Worm (Caenorhabditis elegans) whole organism, L1 larva: ENCODE data around the gene sel-2.

Source experiments
- C16A3.4 ChIP-seq: fragments of 150-350 bp; optimal IDR thresholded peaks from 2 replicates; lab custom pipeline; 2014; ENCODE audit warnings: missing biosample characterization, missing genetic modification characterization
- C34B4.2 ChIP-seq: sonication (generic microtip); optimal IDR thresholded peaks from 2 replicates; lab custom pipeline; 2017; ENCODE audit warnings: mild to moderate bottlenecking, missing genetic modification characterization, missing compliant biosample characterization
- aha-1 ChIP-seq: fragments of 150-350 bp; optimal IDR thresholded peaks from 2 replicates; lab custom pipeline; 2014; ENCODE audit warnings: missing biosample characterization, missing genetic modification characterization
- blmp-1 ChIP-seq: fragments of 150-350 bp; optimal IDR thresholded peaks from 2 replicates; lab custom pipeline; 2014; ENCODE audit warnings: missing biosample characterization, missing genetic modification characterization
- ces-1 ChIP-seq: fragments of 150-350 bp; optimal IDR thresholded peaks from 2 replicates; lab custom pipeline; 2014; ENCODE audit warnings: missing biosample characterization, missing genetic modification reagents, missing genetic modification characterization
- dsc-1 ChIP-seq: sonication (generic microtip); optimal IDR thresholded peaks from 2 replicates; lab custom pipeline; 2016; ENCODE audit warnings: mild to moderate bottlenecking, missing genetic modification characterization, missing compliant biosample characterization
- efl-1 ChIP-seq, 4 experiments: fragments of 150-350 bp; optimal IDR thresholded peaks in 3 of 4; peaks in 1 of 4; 1 replicate in 1 of 4; 2 replicates in 3 of 4; lab custom pipeline; 2014; ENCODE audit warnings: missing biosample characterization in 2 of 4, missing genetic modification characterization in 2 of 4, missing genetic modification reagents in 2 of 4
- egl-27 ChIP-seq, 2 experiments: fragments of 150-350 bp in 1 of 2; sonication (generic microtip); optimal IDR thresholded peaks; 3 replicates each; lab custom pipeline; 2017 to 2018; ENCODE audit warnings: missing biosample characterization in 2 of 2, missing genetic modification characterization in 2 of 2, missing genetic modification reagents in 2 of 2
- elt-3 ChIP-seq, 6 experiments: fragments of 150-350 bp in 1 of 6; sonication (generic microtip); optimal IDR thresholded peaks; 2 replicates each; lab custom pipeline; 2017 to 2018; ENCODE audit warnings: missing biosample characterization in 6 of 6, missing genetic modification characterization in 6 of 6, inconsistent platforms in 1 of 6
- ets-5 ChIP-seq: fragments of 200-800 bp; sonication (Bioruptor generic); IDR thresholded peaks from 2 replicates; pipeline ENCODE4 v1.3.6; 2022; ENCODE audit warnings: missing genetic modification characterization, missing compliant biosample characterization
- fkh-10 ChIP-seq: sonication (generic microtip); optimal IDR thresholded peaks from 2 replicates; lab custom pipeline; 2017; ENCODE audit warnings: missing biosample characterization, missing genetic modification reagents, missing genetic modification characterization
- fkh-4 ChIP-seq: sonication (generic microtip); optimal IDR thresholded peaks from 2 replicates; lab custom pipeline; 2016; ENCODE audit warnings: missing compliant biosample characterization, missing genetic modification characterization, borderline replicate concordance
- fos-1 ChIP-seq: fragments of 150-350 bp; optimal IDR thresholded peaks from 2 replicates; lab custom pipeline; 2014; ENCODE audit warnings: missing biosample characterization, missing genetic modification characterization
- grh-1 ChIP-seq: fragments of 200-800 bp; sonication (Bioruptor generic); IDR thresholded peaks from 2 replicates; pipeline ENCODE4 v1.3.6; 2022; ENCODE audit warnings: missing genetic modification reagents, missing genetic modification characterization, missing compliant biosample characterization
- isw-1 ChIP-seq: fragments of 200-800 bp; sonication (Bioruptor generic); IDR thresholded peaks from 2 replicates; pipeline ENCODE4 v1.3.6; 2022; ENCODE audit warnings: missing genetic modification characterization, missing compliant biosample characterization
- jun-1 ChIP-seq: fragments of 150-350 bp; optimal IDR thresholded peaks from 2 replicates; lab custom pipeline; 2014; ENCODE audit warnings: missing biosample characterization, missing genetic modification reagents, missing genetic modification characterization
- lin-14 ChIP-seq: fragments of 200-800 bp; sonication (Bioruptor generic); optimal IDR thresholded peaks from 2 replicates; lab custom pipeline; 2018; ENCODE audit warnings: mild to moderate bottlenecking, missing genetic modification characterization, moderate library complexity, missing compliant biosample characterization
- lin-35 ChIP-seq, 2 experiments: fragments of 150-350 bp; optimal IDR thresholded peaks; 2 replicates each; lab custom pipeline; 2014; ENCODE audit warnings: missing biosample characterization in 2 of 2, missing genetic modification characterization in 2 of 2, missing genetic modification reagents in 2 of 2
- lin-39 ChIP-seq: fragments of 150-350 bp; optimal IDR thresholded peaks from 2 replicates; lab custom pipeline; 2014; ENCODE audit warnings: missing biosample characterization, missing genetic modification reagents, missing genetic modification characterization
- lsy-2 ChIP-seq, 2 experiments: fragments of 150-350 bp; optimal IDR thresholded peaks; 2 replicates each; lab custom pipeline; 2014; ENCODE audit warnings: missing biosample characterization in 2 of 2, missing genetic modification characterization in 2 of 2
- mab-9 ChIP-seq: fragments of 200-800 bp; sonication (Bioruptor generic); IDR thresholded peaks from 2 replicates; pipeline ENCODE4 v1.3.6; 2022; ENCODE audit warnings: missing genetic modification reagents, missing genetic modification characterization, missing compliant biosample characterization
- mdl-1 ChIP-seq, 2 experiments: fragments of 150-350 bp; optimal IDR thresholded peaks; 2 replicates each; lab custom pipeline; 2014 to 2017; ENCODE audit warnings: missing biosample characterization in 2 of 2, missing genetic modification characterization in 2 of 2, inconsistent platforms in 1 of 2
- nhr-19 ChIP-seq: fragments of 200-800 bp; sonication (Bioruptor generic); conservative IDR thresholded peaks from 2 replicates; pipeline ENCODE4 v1.3.6; 2022; ENCODE audit warnings: missing genetic modification characterization, missing compliant biosample characterization
- nhr-20 ChIP-seq: sonication (generic microtip); optimal IDR thresholded peaks from 2 replicates; lab custom pipeline; 2016; ENCODE audit warnings: mild to moderate bottlenecking, missing genetic modification characterization, missing compliant biosample characterization
- nhr-28 ChIP-seq: fragments of 150-350 bp; optimal IDR thresholded peaks from 2 replicates; lab custom pipeline; 2014; ENCODE audit warnings: missing biosample characterization, missing genetic modification characterization
- nhr-71 ChIP-seq: sonication (generic microtip); optimal IDR thresholded peaks from 2 replicates; lab custom pipeline; 2016; ENCODE audit warnings: mild to moderate bottlenecking, missing genetic modification characterization, moderate library complexity, missing compliant biosample characterization
- nhr-77 ChIP-seq: fragments of 150-350 bp; optimal IDR thresholded peaks from 2 replicates; lab custom pipeline; 2014; ENCODE audit warnings: missing biosample characterization, missing genetic modification characterization
- nhr-85 ChIP-seq: sonication (generic microtip); peaks from one replicate; lab custom pipeline; 2016; ENCODE audit warnings: missing genetic modification characterization, inconsistent platforms, missing compliant biosample characterization
- nhr-90 ChIP-seq: sonication (generic microtip); optimal IDR thresholded peaks from 2 replicates; lab custom pipeline; 2016; ENCODE audit warnings: mild to moderate bottlenecking, missing genetic modification characterization, missing compliant biosample characterization; ENCODE audit not compliant: poor library complexity
- pax-3 ChIP-seq: fragments of 200-800 bp; sonication (Bioruptor generic); optimal IDR thresholded peaks from 2 replicates; lab custom pipeline; 2018; ENCODE audit warnings: mild to moderate bottlenecking, missing genetic modification characterization, moderate library complexity, missing compliant biosample characterization
- pqm-1 ChIP-seq: sonication (generic microtip); optimal IDR thresholded peaks from 3 replicates; lab custom pipeline; 2017; ENCODE audit warnings: missing biosample characterization, missing genetic modification characterization
- rnt-1 ChIP-seq: sonication (generic microtip); optimal IDR thresholded peaks from 2 replicates; lab custom pipeline; 2016; ENCODE audit warnings: mild to moderate bottlenecking, missing genetic modification characterization, moderate library complexity, missing compliant biosample characterization
- skn-1 ChIP-seq: fragments of 150-350 bp; optimal IDR thresholded peaks from 2 replicates; lab custom pipeline; 2014; ENCODE audit warnings: missing biosample characterization, missing genetic modification characterization
- snpc-4 ChIP-seq: fragments of 150-350 bp; optimal IDR thresholded peaks from 2 replicates; lab custom pipeline; 2014; ENCODE audit warnings: missing biosample characterization, missing genetic modification characterization
- swsn-7 ChIP-seq: sonication (generic microtip); optimal IDR thresholded peaks from 2 replicates; lab custom pipeline; 2016; ENCODE audit warnings: missing genetic modification characterization, missing compliant biosample characterization
- unc-86 ChIP-seq: sonication (generic microtip); optimal IDR thresholded peaks from 2 replicates; lab custom pipeline; 2016; ENCODE audit warnings: missing genetic modification characterization, missing compliant biosample characterization
- zag-1 ChIP-seq: fragments of 150-350 bp; optimal IDR thresholded peaks from 2 replicates; lab custom pipeline; 2014; ENCODE audit warnings: missing biosample characterization, missing genetic modification characterization
- zip-4 ChIP-seq: fragments of 200-800 bp; sonication (Bioruptor generic); optimal IDR thresholded peaks from 2 replicates; lab custom pipeline; 2018; ENCODE audit warnings: mild to moderate bottlenecking, missing genetic modification characterization, moderate library complexity, missing compliant biosample characterization
- ztf-11 ChIP-seq, 2 experiments: sonication (generic microtip); optimal IDR thresholded peaks; 2 replicates each; lab custom pipeline; 2016 to 2017; ENCODE audit warnings: missing genetic modification characterization in 2 of 2, missing biosample characterization in 1 of 2, missing compliant biosample characterization in 1 of 2

sel-2 gene

DNA sequence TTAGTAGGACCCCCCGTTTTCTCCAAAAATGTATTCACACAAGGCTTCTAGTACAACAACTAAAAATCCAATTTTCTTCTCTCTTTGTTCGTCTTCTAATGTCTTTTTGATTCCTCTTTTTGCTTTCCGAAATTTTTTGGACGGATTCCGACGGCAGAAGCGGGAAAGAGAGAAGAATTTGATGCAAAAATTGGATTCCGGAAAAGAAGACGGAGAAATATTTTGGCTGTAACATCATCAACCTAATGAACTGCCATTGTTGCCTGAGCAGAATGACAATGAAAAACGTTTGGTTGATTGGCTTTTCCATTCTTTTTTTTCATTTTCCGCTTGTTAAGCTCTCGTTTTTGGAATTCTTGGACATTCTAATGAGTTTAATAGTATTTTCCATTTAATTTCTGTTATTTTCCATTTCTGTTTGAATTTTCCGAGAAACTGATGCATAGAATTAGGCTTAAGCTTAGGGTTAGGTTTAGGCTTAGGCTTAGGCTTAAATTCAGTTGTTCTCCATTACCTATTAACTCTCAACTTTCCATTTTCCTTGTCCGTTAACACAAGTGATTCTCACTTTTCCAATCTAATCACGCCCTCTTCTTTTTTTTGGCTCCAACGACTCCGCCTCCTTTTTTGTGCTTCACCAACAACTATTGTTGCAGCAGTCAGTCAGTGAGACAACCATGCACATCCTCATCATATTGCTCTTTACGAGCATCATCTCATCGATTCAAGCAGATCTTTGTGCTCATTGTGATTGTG lies 10.4 kb upstream of the sel-2 start, which contains the start of gene lron-5:
lron-5 (plus strand) TSS at position 655 of the 756 bp plus-strand sequence.
- TF ChIP-seq lin-14 (GFP tag; lab: Kevin White, UChicago) (peak; percentile 48), nhr-19 (no peak), fkh-10 (GFP tag; lab: Kevin White, UChicago) (peak; percentile 46), elt-3 (tag; optimal IDR thresholded peaks at IDR 0.05; lab: Kevin White, UChicago) (no peak)
- TF ChIP-seq, all 84 proteins: peak for 2

DNA sequence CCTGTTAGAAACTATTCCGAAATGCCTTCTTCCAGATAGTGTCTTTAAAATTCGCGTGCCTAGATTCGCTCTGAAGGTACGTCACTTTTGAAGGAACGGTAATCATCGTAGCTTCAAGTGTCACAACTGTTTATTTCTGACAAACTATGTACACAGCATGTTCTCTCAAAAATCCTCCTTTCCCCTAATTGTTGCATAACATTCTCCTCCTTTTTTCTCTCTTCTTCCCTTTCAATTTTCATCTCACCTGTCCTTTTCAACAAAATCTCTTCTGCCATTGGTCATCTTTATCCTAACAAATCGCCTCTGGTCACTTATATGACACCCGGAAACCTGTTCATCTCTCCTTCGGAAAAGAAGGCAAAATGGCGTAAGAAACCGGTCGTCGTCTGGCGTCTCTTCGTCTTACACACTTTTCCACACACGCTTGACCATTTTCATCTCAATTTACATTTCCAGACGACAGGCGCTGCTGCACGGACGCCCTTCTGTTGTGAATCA lies 3.9 kb upstream of the sel-2 start, which contains the start of gene lips-3:
lips-3 (plus strand) TSS at position 458 of the 501 bp plus-strand sequence.
- TF ChIP-seq grh-1 (GFP tag; lab: Robert Waterston, UW), result no peak
- TF ChIP-seq nhr-77 (tag; lab: Kevin White, UChicago), result no peak
- peak; percentile 11 for TF ChIP-seq lin-14 (GFP tag; lab: Kevin White, UChicago)
- TF ChIP-seq skn-1, result no peak
- TF ChIP-seq blmp-1 (tag; lab: Kevin White, UChicago), result peak; percentile 91
- no peak for TF ChIP-seq jun-1 (tag; lab: Kevin White, UChicago)
- TF ChIP-seq fos-1 (tag; lab: Kevin White, UChicago), result no peak
- TF ChIP-seq, all 84 proteins: peak for 2

ce11 chrIII:4603837-4604236 lies 8.3 kb downstream of the sel-2 start:
- TF ChIP-seq rnt-1 (tag; lab: Kevin White, UChicago) (peak; percentile 21), ets-5 (GFP tag; lab: Robert Waterston, UW) (no peak)

ce11 chrIII:4601286-4601685 lies 10.9 kb downstream of the sel-2 start:
- TF ChIP-seq unc-86 (tag; lab: Kevin White, UChicago), result no peak
- TF ChIP-seq snpc-4 (tag; lab: Kevin White, UChicago), result no peak
- peak; percentile 43 for TF ChIP-seq nhr-85 (tag; lab: Kevin White, UChicago)

- TF ChIP-seq zip-4 (GFP tag; lab: Kevin White, UChicago) (no peak), lin-39 (tag; lab: Kevin White, UChicago) (no peak), zag-1 (tag; lab: Kevin White, UChicago) (no peak), dsc-1 (tag; lab: Kevin White, UChicago) (no peak), elt-3 (tag; optimal IDR thresholded peaks at IDR 0.05; lab: Kevin White, UChicago) (peak in 5 of 6 experiments; percentile 40 to 85 (median 51)), skn-1 (no peak), C34B4.2 (tag; lab: Kevin White, UChicago) (no peak), nhr-20 (tag; lab: Kevin White, UChicago) (peak; percentile 9), pqm-1 (no peak), nhr-28 (tag; lab: Kevin White, UChicago) (no peak), nhr-19 (no peak; the same call in 1 of the 2 replicates), swsn-7 (tag; lab: Kevin White, UChicago) (no peak), nhr-71 (peak; percentile 34), pax-3 (no peak), nhr-85 (tag; lab: Kevin White, UChicago) (peak; percentile 3), ets-5 (GFP tag; lab: Robert Waterston, UW) (no peak), aha-1 (tag; lab: Kevin White, UChicago) (no peak), lin-35 (GFP tag; optimal IDR thresholded peaks at IDR 0.05; lab: Kevin White, UChicago) (peak in 1 of 2 experiments; percentile 15), mdl-1 (tag; optimal IDR thresholded peaks at IDR 0.05; lab: Kevin White, UChicago) (peak in 1 of 2 experiments; percentile 24), C16A3.4 (tag; lab: Kevin White, UChicago) (no peak), efl-1 (optimal IDR thresholded peaks at IDR 0.05; lab: Kevin White, UChicago) (peak in 1 of 2 experiments; percentile 5), efl-1 (GFP tag; optimal IDR thresholded peaks at IDR 0.05 in 1 of 2; lab: Kevin White, UChicago) (no peak), grh-1 (GFP tag; lab: Robert Waterston, UW) (no peak), mab-9 (no peak), ztf-11 (tag; optimal IDR thresholded peaks at IDR 0.05; lab: Kevin White, UChicago) (no peak), ces-1 (GFP tag; lab: Kevin White, UChicago) (no peak), nhr-90 (no peak), rnt-1 (tag; lab: Kevin White, UChicago) (peak; percentile 47), lsy-2 (tag; optimal IDR thresholded peaks at IDR 0.05; lab: Kevin White, UChicago) (peak in 1 of 2 experiments; percentile 23), fkh-4 (tag; lab: Kevin White, UChicago) (no peak), isw-1 (GFP tag; lab: Robert Waterston, UW) (no peak), fos-1 (tag; lab: Kevin White, UChicago) (no peak), egl-27 (tag; optimal IDR thresholded peaks at IDR 0.05; lab: Kevin White, UChicago) (no peak)
These were observed 11.9 kb downstream of the sel-2 start, which contains the start of gene mab-21 for ce11 chrIII:4600139-4600762. Gene mab-21, plus strand, starts transcription at chrIII:4600753.
